Worm (Caenorhabditis elegans) whole organism, L2 larva: ENCODE results near the gene F54C9.7.

Experiments
- C34F6.9 ChIP-seq: fragments of 150-350 bp; optimal IDR thresholded peaks from 2 replicates; lab custom pipeline; 2014; ENCODE audit warnings: missing biosample characterization, missing genetic modification characterization
- F13H6.1 ChIP-seq: sonication (generic microtip); optimal IDR thresholded peaks from 2 replicates; lab custom pipeline; 2016; ENCODE audit warnings: missing genetic modification characterization, missing compliant biosample characterization
- R02D3.7 ChIP-seq: fragments of 150-350 bp; optimal IDR thresholded peaks from 2 replicates; lab custom pipeline; 2014; ENCODE audit warnings: missing biosample characterization, missing genetic modification characterization
- Y55F3AM.14 ChIP-seq: fragments of 200-800 bp; sonication (Bioruptor generic); optimal IDR thresholded peaks from 2 replicates; lab custom pipeline; 2018; ENCODE audit warnings: mild to moderate bottlenecking, missing genetic modification characterization, missing compliant biosample characterization
- ZK546.5 ChIP-seq: sonication (generic microtip); optimal IDR thresholded peaks from 2 replicates; lab custom pipeline; 2017; ENCODE audit warnings: missing biosample characterization, missing genetic modification characterization
- alr-1 ChIP-seq: fragments of 150-350 bp; optimal IDR thresholded peaks from 2 replicates; lab custom pipeline; 2014; ENCODE audit warnings: missing biosample characterization, missing genetic modification characterization
- ama-1 ChIP-seq: fragments of 150-350 bp; optimal IDR thresholded peaks from 2 replicates; lab custom pipeline; 2018; ENCODE audit warnings: inconsistent platforms
- blmp-1 ChIP-seq: sonication (generic microtip); optimal IDR thresholded peaks from 2 replicates; lab custom pipeline; 2017; ENCODE audit warnings: missing genetic modification characterization, mild to moderate bottlenecking, missing compliant biosample characterization, antibody characterized with exemption, moderate library complexity; ENCODE audit not compliant: insufficient read depth
- ceh-16 ChIP-seq: fragments of 150-350 bp; optimal IDR thresholded peaks from 2 replicates; lab custom pipeline; 2014; ENCODE audit warnings: missing biosample characterization, missing genetic modification characterization
- ceh-82 ChIP-seq: fragments of 150-350 bp; optimal IDR thresholded peaks from 2 replicates; lab custom pipeline; 2014; ENCODE audit warnings: missing biosample characterization, missing genetic modification characterization
- dmd-4 ChIP-seq: sonication (generic microtip); optimal IDR thresholded peaks from 2 replicates; lab custom pipeline; 2017; ENCODE audit warnings: missing biosample characterization, missing genetic modification characterization
- egl-27 ChIP-seq: sonication (generic microtip); optimal IDR thresholded peaks from 3 replicates; lab custom pipeline; 2017; ENCODE audit warnings: missing biosample characterization, missing genetic modification reagents, missing genetic modification characterization
- elt-1 ChIP-seq: fragments of 150-350 bp; optimal IDR thresholded peaks from 2 replicates; lab custom pipeline; 2014; ENCODE audit warnings: missing biosample characterization, missing genetic modification characterization
- fos-1 ChIP-seq: fragments of 150-350 bp; optimal IDR thresholded peaks from 2 replicates; lab custom pipeline; 2014; ENCODE audit warnings: missing biosample characterization, missing genetic modification characterization
- gmeb-1 ChIP-seq: fragments of 150-350 bp; optimal IDR thresholded peaks from 2 replicates; lab custom pipeline; 2014; ENCODE audit warnings: missing biosample characterization, missing genetic modification characterization
- lin-11 ChIP-seq: fragments of 150-350 bp; sonication (generic microtip); optimal IDR thresholded peaks from 2 replicates; lab custom pipeline; 2014; ENCODE audit warnings: missing biosample characterization, missing genetic modification characterization, inconsistent platforms, mixed read lengths
- lsy-2 ChIP-seq, 2 experiments: fragments of 150-350 bp in 1 of 2; sonication (generic microtip) in 1 of 2; optimal IDR thresholded peaks; 2 replicates each; lab custom pipeline; 2014 to 2017; ENCODE audit warnings: missing biosample characterization in 2 of 2, missing genetic modification characterization in 2 of 2
- mab-5 ChIP-seq: fragments of 150-350 bp; optimal IDR thresholded peaks from 2 replicates; lab custom pipeline; 2014; ENCODE audit warnings: missing biosample characterization, missing genetic modification characterization
- mdl-1 ChIP-seq, 2 experiments: fragments of 150-350 bp in 1 of 2; sonication (generic microtip) in 1 of 2; optimal IDR thresholded peaks; 2 replicates each; lab custom pipeline; 2017; ENCODE audit warnings: missing biosample characterization in 2 of 2, missing genetic modification characterization in 2 of 2
- nhr-10 ChIP-seq: sonication (generic microtip); optimal IDR thresholded peaks from 2 replicates; lab custom pipeline; 2017; ENCODE audit warnings: missing biosample characterization, missing genetic modification characterization
- nhr-11 ChIP-seq: fragments of 150-350 bp; optimal IDR thresholded peaks from 2 replicates; lab custom pipeline; 2014; ENCODE audit warnings: missing biosample characterization, missing genetic modification characterization
- nhr-12 ChIP-seq: fragments of 150-350 bp; optimal IDR thresholded peaks from 2 replicates; lab custom pipeline; 2014; ENCODE audit warnings: missing biosample characterization, missing genetic modification characterization
- nhr-129 ChIP-seq: fragments of 150-350 bp; optimal IDR thresholded peaks from 2 replicates; lab custom pipeline; 2014; ENCODE audit warnings: missing biosample characterization, missing genetic modification characterization
- nhr-237 ChIP-seq: fragments of 150-350 bp; optimal IDR thresholded peaks from 2 replicates; lab custom pipeline; 2014; ENCODE audit warnings: missing biosample characterization, missing genetic modification characterization
- nhr-25 ChIP-seq: fragments of 150-350 bp; sonication (generic microtip); optimal IDR thresholded peaks from 3 replicates; lab custom pipeline; 2014; ENCODE audit warnings: missing biosample characterization, missing genetic modification characterization
- nhr-77 ChIP-seq: fragments of 150-350 bp; optimal IDR thresholded peaks from 2 replicates; lab custom pipeline; 2014; ENCODE audit warnings: missing biosample characterization, missing genetic modification characterization
- sem-4 ChIP-seq: fragments of 150-350 bp; optimal IDR thresholded peaks from 2 replicates; lab custom pipeline; 2014; ENCODE audit warnings: missing biosample characterization, missing genetic modification reagents, missing genetic modification characterization
- sma-3 ChIP-seq: sonication (generic microtip); optimal IDR thresholded peaks from 2 replicates; lab custom pipeline; 2016; ENCODE audit warnings: missing genetic modification reagents, missing genetic modification characterization, missing compliant biosample characterization
- sma-9 ChIP-seq, 2 experiments: fragments of 150-350 bp in 1 of 2; sonication (generic microtip) in 1 of 2; optimal IDR thresholded peaks; 2 replicates each; lab custom pipeline; 2014 to 2016; ENCODE audit warnings: missing genetic modification characterization in 2 of 2, mild to moderate bottlenecking in 1 of 2, missing biosample characterization in 1 of 2, missing compliant biosample characterization in 1 of 2, missing genetic modification reagents in 1 of 2, moderate library complexity in 1 of 2
- snpc-4 ChIP-seq: fragments of 150-350 bp; optimal IDR thresholded peaks from 2 replicates; lab custom pipeline; 2014; ENCODE audit warnings: missing biosample characterization, missing genetic modification characterization
- unc-39 ChIP-seq: fragments of 150-350 bp; optimal IDR thresholded peaks from 2 replicates; lab custom pipeline; 2014; ENCODE audit warnings: missing biosample characterization, missing genetic modification characterization
- unc-55 ChIP-seq: fragments of 150-350 bp; sonication (generic microtip); optimal IDR thresholded peaks from 3 replicates; lab custom pipeline; 2014; ENCODE audit warnings: missing biosample characterization, missing genetic modification reagents, missing genetic modification characterization
- unc-62 ChIP-seq: fragments of 150-350 bp; optimal IDR thresholded peaks from 2 replicates; lab custom pipeline; 2014; ENCODE audit warnings: missing biosample characterization, missing genetic modification reagents, missing genetic modification characterization
- zag-1 ChIP-seq: fragments of 150-350 bp; optimal IDR thresholded peaks from 2 replicates; lab custom pipeline; 2014; ENCODE audit warnings: missing biosample characterization, missing genetic modification characterization
- ztf-1 ChIP-seq: fragments of 200-800 bp; sonication (Bioruptor generic); conservative IDR thresholded peaks from 2 replicates; pipeline ENCODE4 v1.3.6; 2022; ENCODE audit warnings: missing genetic modification characterization, missing compliant biosample characterization
- ztf-11 ChIP-seq: sonication (generic microtip); optimal IDR thresholded peaks from 2 replicates; lab custom pipeline; 2017; ENCODE audit warnings: missing biosample characterization, missing genetic modification characterization

The F54C9.7 gene

ce11 chrII:8569038-8569977 is 3.8 kb upstream of the F54C9.7 start, which contains the start of the genes col-38 and rpl-5 (continued):
- peak; percentile 80 for TF ChIP-seq snpc-4
- peak; percentile 93 to 99 for TF ChIP-seq lsy-2 (tag; optimal IDR thresholded peaks at IDR 0.05; lab: Kevin White, UChicago)
- no peak for TF ChIP-seq nhr-77 (tag; lab: Kevin White, UChicago)
- TF ChIP-seq gmeb-1 (tag; lab: Kevin White, UChicago), result peak; percentile 97
- peak; percentile 66 for TF ChIP-seq ceh-16
- TF ChIP-seq nhr-25, result peak; percentile 87
- TF ChIP-seq elt-1 (tag; lab: Kevin White, UChicago), result no peak
- no peak for TF ChIP-seq ztf-11
- peak; percentile 79 for TF ChIP-seq sma-9 (GFP tag; optimal IDR thresholded peaks at IDR 0.05; lab: Kevin White, UChicago)
- TF ChIP-seq sma-9 (tag; optimal IDR thresholded peaks at IDR 0.05; lab: Kevin White, UChicago), result no peak
- peak; percentile 88 for TF ChIP-seq F13H6.1 (tag; lab: Kevin White, UChicago)
- TF ChIP-seq unc-39 (tag; lab: Kevin White, UChicago), result no peak
- no peak for TF ChIP-seq nhr-11 (tag; lab: Kevin White, UChicago)
- TF ChIP-seq ZK546.5 (tag; lab: Kevin White, UChicago), result peak; percentile 96
- TF ChIP-seq nhr-12, result peak; percentile 52
- no peak for TF ChIP-seq egl-27
- TF ChIP-seq lin-11 (tag; lab: Kevin White, UChicago), result peak; percentile 95
- peak; percentile 42 for TF ChIP-seq mab-5 (tag; lab: Kevin White, UChicago)
- TF ChIP-seq fos-1 (tag; lab: Kevin White, UChicago), result peak; percentile 81
- TF ChIP-seq sma-3 (GFP tag; lab: Kevin White, UChicago), result peak; percentile 88
- no peak for TF ChIP-seq unc-62 (GFP tag; lab: Kevin White, UChicago)
- TF ChIP-seq dmd-4 (tag; lab: Kevin White, UChicago), result no peak
- peak; percentile 71 for TF ChIP-seq zag-1 (tag; lab: Kevin White, UChicago)
- peak; percentile 15 for TF ChIP-seq Y55F3AM.14
- peak; percentile 74 for TF ChIP-seq sem-4 (tag; lab: Kevin White, UChicago)
- TF ChIP-seq, all 48 proteins: peak for 29

ce11 chrII:8570977-8571376 is 2.2 kb upstream of the F54C9.7 start, which contains the start of gene bcs-1:
Gene bcs-1, plus strand, starts transcription at chrII:8571085.
- TF ChIP-seq nhr-25 (no peak), C34F6.9 (tag; lab: Kevin White, UChicago) (no peak), nhr-10 (tag; lab: Kevin White, UChicago) (no peak), F13H6.1 (tag; lab: Kevin White, UChicago) (no peak), gmeb-1 (tag; lab: Kevin White, UChicago) (no peak), ceh-82 (no peak), alr-1 (no peak), blmp-1 (tag; lab: Kevin White, UChicago) (no peak), ceh-16 (no peak), sem-4 (tag; lab: Kevin White, UChicago) (no peak), lin-11 (tag; lab: Kevin White, UChicago) (no peak), dmd-4 (tag; lab: Kevin White, UChicago) (no peak), unc-55 (no peak), nhr-237 (no peak), ztf-1 (GFP tag; lab: Robert Waterston, UW) (no peak), sma-9 (GFP tag; optimal IDR thresholded peaks at IDR 0.05; lab: Kevin White, UChicago) (no peak), sma-9 (tag; optimal IDR thresholded peaks at IDR 0.05; lab: Kevin White, UChicago) (no peak), ztf-11 (no peak)

- TF ChIP-seq egl-27 (no peak), gmeb-1 (tag; lab: Kevin White, UChicago) (no peak), mdl-1 (tag; optimal IDR thresholded peaks at IDR 0.05; lab: Kevin White, UChicago) (no peak), nhr-129 (no peak), alr-1 (no peak), R02D3.7 (tag; lab: Kevin White, UChicago) (no peak), ama-1 (lab: Kevin White, UChicago) (no peak), zag-1 (tag; lab: Kevin White, UChicago) (no peak)
Measured at ce11 chrII:8575184-8575583, 2.0 kb downstream of the F54C9.7 start, which contains the start of gene puf-5. Gene puf-5, plus strand, starts transcription at chrII:8575541.
